Worm (Caenorhabditis elegans) whole organism, mixed stage, embryonic: ENCODE data around the gene T27D12.1.

ENCODE experiments used
- M03D4.4 ChIP-seq: sonication (generic microtip); optimal IDR thresholded peaks from 2 replicates; lab custom pipeline; 2017; ENCODE audit warnings: mild to moderate bottlenecking, missing genetic modification characterization, missing compliant biosample characterization
- bed-3 ChIP-seq: fragments of 200-800 bp; sonication (Bioruptor generic); optimal IDR thresholded peaks from 3 replicates; lab custom pipeline; 2018; ENCODE audit warnings: mild to moderate bottlenecking, missing genetic modification characterization, moderate library complexity, missing compliant biosample characterization
- blmp-1 ChIP-seq: fragments of 150-350 bp; optimal IDR thresholded peaks from 2 replicates; lab custom pipeline; 2014; ENCODE audit warnings: missing biosample characterization, missing genetic modification characterization
- ceh-39 ChIP-seq: fragments of 150-350 bp; optimal IDR thresholded peaks from 2 replicates; lab custom pipeline; 2014; ENCODE audit warnings: missing biosample characterization, missing genetic modification characterization
- ceh-43 ChIP-seq: fragments of 200-800 bp; sonication (Bioruptor generic); optimal IDR thresholded peaks from 2 replicates; lab custom pipeline; 2018; ENCODE audit warnings: mild to moderate bottlenecking, missing genetic modification characterization, moderate library complexity, missing compliant biosample characterization
- ceh-83 ChIP-seq: fragments of 200-800 bp; sonication (Bioruptor generic); optimal IDR thresholded peaks from 2 replicates; lab custom pipeline; 2018; ENCODE audit warnings: mild to moderate bottlenecking, missing genetic modification characterization, missing compliant biosample characterization
- ces-1 ChIP-seq: fragments of 150-350 bp; optimal IDR thresholded peaks from 2 replicates; lab custom pipeline; 2014; ENCODE audit warnings: missing biosample characterization, missing genetic modification reagents, missing genetic modification characterization
- cnd-1 ChIP-seq: fragments of 200-800 bp; sonication (Bioruptor generic); optimal IDR thresholded peaks from 2 replicates; lab custom pipeline; 2018; ENCODE audit warnings: mild to moderate bottlenecking, missing genetic modification characterization, missing compliant biosample characterization
- drap-1 ChIP-seq: fragments of 200-800 bp; sonication (Bioruptor generic); optimal IDR thresholded peaks from 3 replicates; lab custom pipeline; 2018; ENCODE audit warnings: mild to moderate bottlenecking, missing genetic modification characterization, missing compliant biosample characterization
- elt-1 ChIP-seq: sonication (generic microtip); optimal IDR thresholded peaks from 2 replicates; lab custom pipeline; 2017; ENCODE audit warnings: missing genetic modification characterization, mild to moderate bottlenecking, missing compliant biosample characterization, antibody characterized with exemption, moderate library complexity, borderline replicate concordance; ENCODE audit not compliant: insufficient read depth
- elt-3 ChIP-seq: fragments of 150-350 bp; optimal IDR thresholded peaks from 2 replicates; lab custom pipeline; 2014; ENCODE audit warnings: missing biosample characterization, missing genetic modification characterization
- flh-1 ChIP-seq: fragments of 200-800 bp; sonication (Bioruptor generic); optimal IDR thresholded peaks from 2 replicates; lab custom pipeline; 2018; ENCODE audit warnings: mild to moderate bottlenecking, missing genetic modification characterization, moderate library complexity, missing compliant biosample characterization
- ham-2 ChIP-seq: fragments of 200-800 bp; sonication (Bioruptor generic); optimal IDR thresholded peaks from 2 replicates; lab custom pipeline; 2018; ENCODE audit warnings: mild to moderate bottlenecking, missing genetic modification characterization, missing compliant biosample characterization
- hlh-1 ChIP-seq: fragments of 150-350 bp; optimal IDR thresholded peaks from 2 replicates; lab custom pipeline; 2014; ENCODE audit warnings: missing biosample characterization, missing genetic modification reagents, missing genetic modification characterization
- lin-13 ChIP-seq: fragments of 150-350 bp; optimal IDR thresholded peaks from 2 replicates; lab custom pipeline; 2014; ENCODE audit warnings: missing biosample characterization, missing genetic modification characterization
- lin-32 ChIP-seq: fragments of 200-800 bp; sonication (Bioruptor generic); optimal IDR thresholded peaks from 2 replicates; lab custom pipeline; 2018; ENCODE audit warnings: mild to moderate bottlenecking, missing genetic modification characterization, missing compliant biosample characterization
- lsy-2 ChIP-seq: fragments of 150-350 bp; optimal IDR thresholded peaks from 2 replicates; lab custom pipeline; 2014; ENCODE audit warnings: missing biosample characterization, missing genetic modification characterization
- mab-5 ChIP-seq: fragments of 150-350 bp; optimal IDR thresholded peaks from 2 replicates; lab custom pipeline; 2014; ENCODE audit warnings: missing biosample characterization, missing genetic modification characterization
- mep-1 ChIP-seq: fragments of 150-350 bp; optimal IDR thresholded peaks from 2 replicates; lab custom pipeline; 2017; ENCODE audit warnings: missing biosample characterization, missing genetic modification reagents, missing genetic modification characterization, inconsistent platforms
- mls-2 ChIP-seq: sonication (generic microtip); optimal IDR thresholded peaks from 2 replicates; lab custom pipeline; 2016; ENCODE audit warnings: mild to moderate bottlenecking, missing genetic modification characterization, moderate library complexity, missing compliant biosample characterization
- nhr-12 ChIP-seq: fragments of 150-350 bp; optimal IDR thresholded peaks from 2 replicates; lab custom pipeline; 2014; ENCODE audit warnings: missing biosample characterization, missing genetic modification characterization
- nhr-2 ChIP-seq: fragments of 150-350 bp; optimal IDR thresholded peaks from 2 replicates; lab custom pipeline; 2014; ENCODE audit warnings: missing biosample characterization, missing genetic modification characterization
- nhr-28 ChIP-seq: fragments of 150-350 bp; optimal IDR thresholded peaks from 2 replicates; lab custom pipeline; 2014; ENCODE audit warnings: missing biosample characterization, missing genetic modification characterization
- nhr-76 ChIP-seq: sonication (generic microtip); optimal IDR thresholded peaks from 2 replicates; lab custom pipeline; 2017; ENCODE audit warnings: missing biosample characterization, missing genetic modification characterization
- pha-4 ChIP-seq: fragments of 150-350 bp; optimal IDR thresholded peaks from 2 replicates; lab custom pipeline; 2018; ENCODE audit warnings: missing biosample characterization, missing genetic modification reagents, missing genetic modification characterization
- sem-2 ChIP-seq: fragments of 200-800 bp; sonication (Bioruptor generic); optimal IDR thresholded peaks from 2 replicates; lab custom pipeline; 2018; ENCODE audit warnings: mild to moderate bottlenecking, missing genetic modification characterization, missing compliant biosample characterization
- snpc-4 ChIP-seq: fragments of 150-350 bp; optimal IDR thresholded peaks from 2 replicates; lab custom pipeline; 2014; ENCODE audit warnings: missing biosample characterization, missing genetic modification characterization
- sptf-1 ChIP-seq: sonication (generic microtip); optimal IDR thresholded peaks from 2 replicates; lab custom pipeline; 2017; ENCODE audit warnings: mild to moderate bottlenecking, missing genetic modification characterization, moderate library complexity, missing compliant biosample characterization
- tbx-8 ChIP-seq: fragments of 200-800 bp; sonication (Bioruptor generic); optimal IDR thresholded peaks from 2 replicates; lab custom pipeline; 2018; ENCODE audit warnings: mild to moderate bottlenecking, missing genetic modification characterization, moderate library complexity, missing compliant biosample characterization
- unc-120 ChIP-seq: sonication (generic microtip); optimal IDR thresholded peaks from 2 replicates; lab custom pipeline; 2017; ENCODE audit warnings: missing genetic modification characterization, missing compliant biosample characterization; ENCODE audit not compliant: poor library complexity, severe bottlenecking
- unc-39 ChIP-seq: fragments of 150-350 bp; optimal IDR thresholded peaks from 2 replicates; lab custom pipeline; 2014; ENCODE audit warnings: missing biosample characterization, missing genetic modification characterization
- unc-62 ChIP-seq: fragments of 150-350 bp; optimal IDR thresholded peaks from 2 replicates; lab custom pipeline; 2014; ENCODE audit warnings: missing biosample characterization, missing genetic modification reagents, missing genetic modification characterization
- zip-8 ChIP-seq: fragments of 150-350 bp; optimal IDR thresholded peaks from 2 replicates; lab custom pipeline; 2014; ENCODE audit warnings: missing biosample characterization, missing genetic modification characterization
- ztf-11 ChIP-seq: fragments of 150-350 bp; optimal IDR thresholded peaks from 2 replicates; lab custom pipeline; 2014; ENCODE audit warnings: missing biosample characterization, missing genetic modification characterization

The T27D12.1 gene

ce11 chrII:11842317-11842716 lies at the start of gene T27D12.1:
TSS of gene T27D12.1 (plus strand) at chrII:11842617.
- TF ChIP-seq nhr-2: no peak
- no peak for TF ChIP-seq pha-4 (tag; lab: Kevin White, UChicago)
- TF ChIP-seq ham-2 (GFP tag; lab: Kevin White, UChicago): no peak
- TF ChIP-seq bed-3 (GFP tag; lab: Kevin White, UChicago): no peak
- TF ChIP-seq sptf-1: no peak
- TF ChIP-seq hlh-1 (tag; lab: Kevin White, UChicago): no peak
- TF ChIP-seq tbx-8 (GFP tag; lab: Kevin White, UChicago): no peak
- TF ChIP-seq ces-1 (GFP tag; lab: Kevin White, UChicago): no peak

- TF ChIP-seq cnd-1 (peak; percentile 56), sptf-1 (no peak), drap-1 (GFP tag; lab: Kevin White, UChicago) (no peak), hlh-1 (tag; lab: Kevin White, UChicago) (peak; percentile 37), lin-13 (tag; lab: Kevin White, UChicago) (no peak), bed-3 (GFP tag; lab: Kevin White, UChicago) (no peak), tbx-8 (GFP tag; lab: Kevin White, UChicago) (no peak), unc-120 (no peak), nhr-2 (peak; percentile 1), mls-2 (tag; lab: Kevin White, UChicago) (no peak), unc-62 (GFP tag; lab: Kevin White, UChicago) (peak; percentile 26), ceh-39 (tag; lab: Kevin White, UChicago) (no peak), ztf-11 (tag; lab: Kevin White, UChicago) (no peak), elt-3 (tag; lab: Kevin White, UChicago) (no peak), zip-8 (no peak), mab-5 (no peak), lsy-2 (tag; lab: Kevin White, UChicago) (no peak), nhr-28 (tag; lab: Kevin White, UChicago) (no peak), unc-39 (tag; lab: Kevin White, UChicago) (no peak), flh-1 (GFP tag; lab: Kevin White, UChicago) (no peak)
Observed at ce11 chrII:11794392-11794791, 48.0 kb upstream of the T27D12.1 start.

- TF ChIP-seq snpc-4: no peak
- TF ChIP-seq lin-13 (tag; lab: Kevin White, UChicago): no peak
- no peak for TF ChIP-seq mep-1 (tag; lab: Kevin White, UChicago)
- TF ChIP-seq mab-5: no peak
- TF ChIP-seq bed-3 (GFP tag; lab: Kevin White, UChicago): no peak
- TF ChIP-seq lin-32 (GFP tag; lab: Kevin White, UChicago): no peak
- no peak for TF ChIP-seq elt-3 (tag; lab: Kevin White, UChicago)
- TF ChIP-seq ztf-11 (tag; lab: Kevin White, UChicago): no peak
- TF ChIP-seq sptf-1: no peak
- TF ChIP-seq tbx-8 (GFP tag; lab: Kevin White, UChicago): no peak
- TF ChIP-seq unc-120: no peak
- TF ChIP-seq ceh-83: no peak
- TF ChIP-seq elt-1 (tag; lab: Kevin White, UChicago): no peak
- no peak for TF ChIP-seq nhr-2
- TF ChIP-seq nhr-76 (tag; lab: Kevin White, UChicago): no peak
- no peak for TF ChIP-seq ces-1 (GFP tag; lab: Kevin White, UChicago)
- no peak for TF ChIP-seq nhr-12 (tag; lab: Kevin White, UChicago)
- no peak for TF ChIP-seq ceh-43
- TF ChIP-seq unc-62 (GFP tag; lab: Kevin White, UChicago): no peak
- no peak for TF ChIP-seq ceh-39 (tag; lab: Kevin White, UChicago)
- TF ChIP-seq, all 35 proteins: peak for 0
Observed at ce11 chrII:11797194-11797593, 45.2 kb upstream of the T27D12.1 start.

- TF ChIP-seq elt-1 (tag; lab: Kevin White, UChicago) (no peak), lin-13 (tag; lab: Kevin White, UChicago) (no peak), nhr-28 (tag; lab: Kevin White, UChicago) (no peak), hlh-1 (tag; lab: Kevin White, UChicago) (no peak), tbx-8 (GFP tag; lab: Kevin White, UChicago) (no peak), ceh-43 (no peak), unc-120 (no peak), ceh-83 (no peak)
Observed at ce11 chrII:11798737-11799136, 43.7 kb upstream of the T27D12.1 start, which contains the start of gene hda-5. TSS of gene hda-5 (plus strand) at chrII:11799037.

ce11 chrII:11802451-11802850 lies 40.0 kb upstream of the T27D12.1 start, which contains the start of gene F43G6.17:
TSS of gene F43G6.17 (plus strand) at chrII:11802751.
- TF ChIP-seq blmp-1 (tag; lab: Kevin White, UChicago) (no peak), pha-4 (tag; lab: Kevin White, UChicago) (no peak), ham-2 (GFP tag; lab: Kevin White, UChicago) (no peak), lin-13 (tag; lab: Kevin White, UChicago) (no peak), nhr-28 (tag; lab: Kevin White, UChicago) (no peak), nhr-2 (no peak), lsy-2 (tag; lab: Kevin White, UChicago) (no peak), M03D4.4 (no peak), sptf-1 (no peak), ceh-39 (tag; lab: Kevin White, UChicago) (no peak), lin-32 (GFP tag; lab: Kevin White, UChicago) (no peak), elt-1 (tag; lab: Kevin White, UChicago) (no peak), mep-1 (tag; lab: Kevin White, UChicago) (no peak), ztf-11 (tag; lab: Kevin White, UChicago) (no peak), cnd-1 (no peak), sem-2 (no peak)
